Worm (Caenorhabditis elegans) whole organism, late embryonic: ENCODE measurements around the gene zipt-13.

Experiments
- C08G9.2 ChIP-seq: sonication (generic microtip); optimal IDR thresholded peaks from 2 replicates; lab custom pipeline; 2016; ENCODE audit warnings: mild to moderate bottlenecking, missing genetic modification characterization, moderate library complexity, missing compliant biosample characterization
- ceh-18 ChIP-seq: sonication (generic microtip); optimal IDR thresholded peaks from 2 replicates; lab custom pipeline; 2016; ENCODE audit warnings: missing genetic modification characterization, missing compliant biosample characterization
- ceh-9 ChIP-seq: sonication (generic microtip); optimal IDR thresholded peaks from 2 replicates; lab custom pipeline; 2016; ENCODE audit warnings: mild to moderate bottlenecking, missing genetic modification characterization, inconsistent platforms, missing compliant biosample characterization
- dmd-4 ChIP-seq: sonication (generic microtip); optimal IDR thresholded peaks from 2 replicates; lab custom pipeline; 2016; ENCODE audit warnings: borderline replicate concordance, missing genetic modification characterization, missing compliant biosample characterization
- hlh-15 ChIP-seq: sonication (generic microtip); optimal IDR thresholded peaks from 2 replicates; lab custom pipeline; 2016; ENCODE audit warnings: missing genetic modification characterization, missing compliant biosample characterization
- hlh-30 ChIP-seq: sonication (generic microtip); optimal IDR thresholded peaks from 2 replicates; lab custom pipeline; 2017; ENCODE audit warnings: antibody characterized with exemption, missing genetic modification characterization, missing compliant biosample characterization; ENCODE audit not compliant: insufficient read depth
- nfya-1 ChIP-seq: sonication (generic microtip); optimal IDR thresholded peaks from 2 replicates; lab custom pipeline; 2017; ENCODE audit warnings: missing genetic modification characterization, mild to moderate bottlenecking, missing compliant biosample characterization, antibody characterized with exemption, moderate library complexity
- pat-9 ChIP-seq: fragments of 200-800 bp; sonication (Bioruptor generic); optimal IDR thresholded peaks from 2 replicates; lab custom pipeline; 2018; ENCODE audit warnings: mild to moderate bottlenecking, missing genetic modification characterization, moderate library complexity, missing compliant biosample characterization
- rnt-1 ChIP-seq: sonication (generic microtip); optimal IDR thresholded peaks from 2 replicates; lab custom pipeline; 2016; ENCODE audit warnings: missing genetic modification characterization, missing compliant biosample characterization

DNA sequence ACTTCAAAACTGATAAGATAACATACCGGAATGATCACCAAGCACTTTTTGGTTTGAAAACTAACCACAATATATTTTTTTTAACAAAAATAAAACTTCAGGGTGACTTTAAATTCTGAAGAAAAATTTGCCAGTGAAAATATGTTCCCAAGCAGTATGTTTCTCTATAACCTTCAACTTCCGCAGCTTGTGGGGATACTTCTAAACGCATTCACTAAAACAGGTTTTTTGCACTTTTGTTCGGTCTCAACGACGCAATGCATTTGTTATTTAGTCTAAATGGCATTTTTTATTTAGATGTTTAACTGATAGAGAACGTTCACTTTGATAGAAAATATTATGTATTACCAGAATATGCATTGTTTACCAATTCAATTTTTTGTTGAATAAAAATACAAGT, 47.5 kb downstream of the zipt-13 start:
- TF ChIP-seq C08G9.2 (tag; lab: Kevin White, UChicago) (no peak), pat-9 (tag; lab: Kevin White, UChicago) (no peak), rnt-1 (tag; lab: Kevin White, UChicago) (no peak), ceh-9 (tag; lab: Kevin White, UChicago) (no peak), dmd-4 (tag; lab: Kevin White, UChicago) (no peak), ceh-18 (no peak), nfya-1 (tag; lab: Kevin White, UChicago) (no peak), hlh-30 (tag; lab: Kevin White, UChicago) (no peak), hlh-15 (tag; lab: Kevin White, UChicago) (no peak)
